Fruit fly (Drosophila melanogaster): ENCODE data around the gene Tmem43.

Tmem43 gene

dm6 chr3L:7947880-7948286, 33.0 kb upstream of the Tmem43 start, which contains the start of gene exex (continued):
- TF ChIP-seq gro (GFP tag; optimal IDR thresholded peaks at IDR 0.05) = no peak
- no peak for TF ChIP-seq CG17385 (GFP tag; optimal IDR thresholded peaks at IDR 0.05)
- TF ChIP-seq ATbp (GFP tag; optimal IDR thresholded peaks at IDR 0.05) = no peak
- TF ChIP-seq ato (GFP tag; IDR thresholded peaks at IDR 0.05; ENCODE audit: partially characterized antibody) = no peak
- no peak for TF ChIP-seq run (tag; optimal IDR thresholded peaks at IDR 0.05)
- TF ChIP-seq Dp (GFP tag; optimal IDR thresholded peaks at IDR 0.05) = no peak
- no peak for TF ChIP-seq maf-S (GFP tag; optimal IDR thresholded peaks at IDR 0.05)
- TF ChIP-seq schlank (tag; optimal IDR thresholded peaks at IDR 0.05) = no peak
- TF ChIP-seq CG17186 (GFP tag; optimal IDR thresholded peaks at IDR 0.05) = no peak
- no peak for TF ChIP-seq CG4707 (GFP tag; optimal IDR thresholded peaks at IDR 0.05)
- TF ChIP-seq CG7928 (GFP tag; optimal IDR thresholded peaks at IDR 0.05) = no peak
- TF ChIP-seq slbo (GFP tag; IDR thresholded peaks at IDR 0.05) = no peak
- TF ChIP-seq hb (GFP tag; IDR thresholded peaks at IDR 0.05; ENCODE audit: partially characterized antibody) = no peak
- no peak for TF ChIP-seq CG7357 (GFP tag; IDR thresholded peaks at IDR 0.05)
- no peak for TF ChIP-seq CG3281 (GFP tag; optimal IDR thresholded peaks at IDR 0.05)
- TF ChIP-seq E2f1 (GFP tag; IDR thresholded peaks at IDR 0.05) = no peak
- no peak for TF ChIP-seq CG1233 (GFP tag; optimal IDR thresholded peaks at IDR 0.05)
- no peak for TF ChIP-seq ab (GFP tag; optimal IDR thresholded peaks at IDR 0.05)
- no peak for TF ChIP-seq Elba2 (GFP tag; optimal IDR thresholded peaks at IDR 0.05)
- peak; percentile 89 for TF ChIP-seq crol (GFP tag; IDR thresholded peaks at IDR 0.05)
- TF ChIP-seq CG12071 (GFP tag; optimal IDR thresholded peaks at IDR 0.05) = peak; percentile 10
- no peak for TF ChIP-seq E2f2 (GFP tag; IDR thresholded peaks at IDR 0.05)
- no peak for TF ChIP-seq sim (GFP tag; IDR thresholded peaks at IDR 0.05)
- peak; percentile 51; the same call in 1 of the 2 replicates for TF ChIP-seq chm (GFP tag; IDR thresholded peaks at IDR 0.05)
- no peak for TF ChIP-seq CG11398 (GFP tag; optimal IDR thresholded peaks at IDR 0.05)
- peak; percentile 88 for TF ChIP-seq zen (tag; optimal IDR thresholded peaks at IDR 0.05)
- TF ChIP-seq CG8478 (optimal IDR thresholded peaks at IDR 0.05) = no peak
- TF ChIP-seq Nf-YC (tag; optimal IDR thresholded peaks at IDR 0.05) = peak; percentile 97
- TF ChIP-seq az2 (GFP tag; optimal IDR thresholded peaks at IDR 0.05) = no peak
- no peak for TF ChIP-seq insv (GFP tag; optimal IDR thresholded peaks at IDR 0.05)
- no peak for TF ChIP-seq nau (GFP tag; optimal IDR thresholded peaks at IDR 0.05)
- no peak for TF ChIP-seq TFAM (GFP tag; optimal IDR thresholded peaks at IDR 0.05)
- TF ChIP-seq Myb (GFP tag; optimal IDR thresholded peaks at IDR 0.05) = no peak
- TF ChIP-seq CG13287 (GFP tag; IDR thresholded peaks at IDR 0.05; ENCODE audit: partially characterized antibody) = peak; percentile 20; the same call in 1 of the 2 replicates
- no peak for TF ChIP-seq CG2129 (GFP tag; IDR thresholded peaks at IDR 0.05; ENCODE audit: partially characterized antibody)
- no peak for TF ChIP-seq CG7745 (tag; optimal IDR thresholded peaks at IDR 0.05)
- TF ChIP-seq CG32767 (GFP tag; IDR thresholded peaks at IDR 0.05) = no peak
- no peak for TF ChIP-seq CG18764 (GFP tag; optimal IDR thresholded peaks at IDR 0.05)
- no peak for TF ChIP-seq Aef1 (GFP tag; IDR thresholded peaks at IDR 0.05)
- no peak for TF ChIP-seq CG2116 (GFP tag; optimal IDR thresholded peaks at IDR 0.05)
- peak; percentile 1 for TF ChIP-seq CG33213 (GFP tag; optimal IDR thresholded peaks at IDR 0.05)
- no peak for TF ChIP-seq kay (GFP tag; optimal IDR thresholded peaks at IDR 0.05)
- no peak for TF ChIP-seq CG2678 (tag; optimal IDR thresholded peaks at IDR 0.05)
- no peak for TF ChIP-seq pita (GFP tag; optimal IDR thresholded peaks at IDR 0.05)
- peak; percentile 62 for TF ChIP-seq CG3065 (GFP tag; optimal IDR thresholded peaks at IDR 0.05)
- TF ChIP-seq CG31441 (GFP tag; IDR thresholded peaks at IDR 0.05) = no peak
- TF ChIP-seq CG10366 (GFP tag; IDR thresholded peaks at IDR 0.05) = no peak
- no peak for TF ChIP-seq jigr1 (GFP tag; IDR thresholded peaks at IDR 0.05)
- TF ChIP-seq Dek (tag; optimal IDR thresholded peaks at IDR 0.05) = no peak
- TF ChIP-seq vfl (GFP tag; optimal IDR thresholded peaks at IDR 0.05) = no peak
- no peak for TF ChIP-seq Nf-YA (GFP tag; IDR thresholded peaks at IDR 0.05)
- TF ChIP-seq Deaf1 (tag; optimal IDR thresholded peaks at IDR 0.05) = peak; percentile 69
- TF ChIP-seq tio (GFP tag; optimal IDR thresholded peaks at IDR 0.05) = no peak
